Fruit fly (Drosophila melanogaster) whole organism, larva: ENCODE measurements around the gene CG9799.

Experiments
- noc ChIP-seq: fragments of 200-800 bp; sonication (Bioruptor generic); optimal IDR thresholded peaks from 3 replicates; lab custom pipeline; 2019; ENCODE audit warnings: missing biosample characterization, mild to moderate bottlenecking, missing genetic modification characterization, moderate library complexity

CG9799 gene

DNA sequence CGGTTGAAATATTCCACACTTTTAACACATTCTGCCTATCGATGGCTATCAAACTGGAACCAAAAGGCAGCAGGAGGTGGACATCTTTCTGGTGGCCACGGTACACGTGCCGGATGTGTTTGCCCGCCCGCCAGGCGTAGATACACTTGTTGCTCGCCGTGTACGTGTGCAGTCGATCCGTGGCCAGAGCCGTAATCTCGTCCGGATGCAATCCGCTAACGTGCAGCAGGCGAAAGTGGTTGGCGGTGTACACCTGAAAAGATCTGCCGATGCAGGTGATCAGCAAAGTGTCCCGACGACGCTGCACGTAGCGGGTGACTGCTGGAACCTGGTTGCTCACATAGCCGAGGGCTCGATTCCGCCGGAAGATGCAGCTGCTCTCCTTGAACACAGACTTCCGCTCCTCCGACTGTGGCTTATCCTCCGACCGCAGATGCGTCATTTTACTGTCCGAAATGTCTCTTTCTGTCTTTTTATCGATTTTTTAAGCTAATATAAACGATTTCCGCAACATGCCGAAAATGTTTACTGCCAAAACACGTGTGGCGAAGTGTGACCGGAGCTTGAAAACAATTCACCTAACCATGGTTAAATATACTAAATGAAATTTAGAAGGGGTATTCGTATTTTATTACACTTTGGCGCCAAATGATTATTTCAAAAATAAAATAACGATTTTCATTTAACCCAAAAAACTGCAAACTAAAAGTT, at the start of gene CG9799:
Gene CG9799 (minus strand): TSS at position 550 of the 711 bp plus-strand sequence.
- no peak for TF ChIP-seq noc (tag; lab: Kevin White, UChicago)

DNA sequence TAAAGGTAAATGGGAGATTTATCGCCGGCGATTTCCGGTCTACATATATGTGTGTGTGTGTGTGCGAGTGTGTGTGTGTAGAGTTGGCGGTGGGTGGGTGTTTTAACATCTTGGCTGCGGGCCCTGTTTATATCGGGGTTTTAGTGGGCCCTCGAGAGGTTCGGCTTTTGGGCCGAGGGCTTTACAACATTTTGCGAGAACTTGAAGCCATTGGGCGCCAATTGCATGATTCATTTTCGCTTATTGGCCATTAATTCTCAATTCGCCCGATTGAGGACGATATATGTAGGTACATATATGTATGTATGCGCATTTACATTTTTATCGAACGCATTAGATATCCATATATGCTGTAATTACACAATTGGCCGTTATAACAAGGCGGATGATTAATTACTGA, 47.3 kb upstream of the CG9799 start:
- TF ChIP-seq noc (tag; lab: Kevin White, UChicago), result no peak

DNA sequence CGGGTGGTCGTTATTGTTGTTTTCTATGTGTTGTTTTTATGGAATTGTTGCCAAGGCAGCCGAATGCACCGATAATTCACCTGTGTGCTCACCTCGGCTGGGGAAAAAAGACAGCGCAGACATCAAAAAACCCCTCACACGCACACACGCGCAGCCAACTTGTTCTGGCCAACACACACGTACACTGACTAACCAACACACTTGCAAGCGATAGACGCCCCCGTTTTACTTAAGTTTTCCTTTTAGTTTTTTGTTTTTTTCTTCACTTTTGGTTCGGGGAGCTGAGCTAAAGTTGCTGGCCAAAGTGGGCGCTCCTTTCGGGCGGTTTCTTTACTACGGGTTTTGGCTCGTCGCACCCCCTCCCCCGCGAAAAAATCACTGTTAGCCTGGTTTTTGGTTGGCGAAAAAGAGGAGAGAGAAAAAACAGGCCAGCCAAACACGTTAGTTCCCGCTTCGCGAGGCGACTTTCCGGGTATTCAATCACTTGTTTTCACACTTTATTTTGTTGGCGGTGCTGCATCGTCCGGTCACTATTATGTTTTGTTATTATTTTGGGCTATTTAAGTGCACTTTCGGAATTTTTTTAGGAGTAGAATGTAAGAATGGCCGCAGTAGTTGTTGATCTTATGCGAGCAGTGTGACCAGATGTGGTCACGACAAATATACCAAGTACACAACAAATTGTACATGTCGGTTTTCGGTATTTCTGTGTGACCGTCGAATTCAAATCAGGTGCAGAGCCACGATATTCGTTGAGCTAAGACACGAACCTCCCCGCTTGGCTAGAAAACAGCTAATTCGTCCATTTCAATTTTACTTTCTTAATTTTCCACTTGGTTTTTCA, 46.0 kb upstream of the CG9799 start, which contains the start of gene yrt:
Gene yrt (minus strand): TSS at position 660 of the 844 bp plus-strand sequence.
- no peak for TF ChIP-seq noc (tag; lab: Kevin White, UChicago)

DNA sequence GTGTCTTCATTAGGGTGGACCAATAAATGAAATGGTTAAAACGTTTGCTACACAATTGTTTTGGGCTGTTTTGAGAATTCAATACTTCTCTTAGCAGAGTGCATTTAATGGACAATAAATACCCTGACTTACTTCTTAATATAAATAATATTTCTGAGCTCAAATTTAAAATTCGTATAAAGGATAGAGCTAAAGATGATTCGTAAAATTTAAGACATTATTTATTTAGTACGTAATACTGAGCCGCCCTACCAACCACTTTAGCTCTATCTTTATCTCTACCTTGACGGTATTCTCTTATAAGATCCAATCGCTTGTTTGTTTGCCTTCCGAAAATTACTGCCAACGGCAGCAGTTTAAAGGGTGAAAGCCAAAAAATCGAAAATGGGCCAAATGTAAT, 45.1 kb upstream of the CG9799 start:
- TF ChIP-seq noc (tag; lab: Kevin White, UChicago), result peak; percentile 90

DNA sequence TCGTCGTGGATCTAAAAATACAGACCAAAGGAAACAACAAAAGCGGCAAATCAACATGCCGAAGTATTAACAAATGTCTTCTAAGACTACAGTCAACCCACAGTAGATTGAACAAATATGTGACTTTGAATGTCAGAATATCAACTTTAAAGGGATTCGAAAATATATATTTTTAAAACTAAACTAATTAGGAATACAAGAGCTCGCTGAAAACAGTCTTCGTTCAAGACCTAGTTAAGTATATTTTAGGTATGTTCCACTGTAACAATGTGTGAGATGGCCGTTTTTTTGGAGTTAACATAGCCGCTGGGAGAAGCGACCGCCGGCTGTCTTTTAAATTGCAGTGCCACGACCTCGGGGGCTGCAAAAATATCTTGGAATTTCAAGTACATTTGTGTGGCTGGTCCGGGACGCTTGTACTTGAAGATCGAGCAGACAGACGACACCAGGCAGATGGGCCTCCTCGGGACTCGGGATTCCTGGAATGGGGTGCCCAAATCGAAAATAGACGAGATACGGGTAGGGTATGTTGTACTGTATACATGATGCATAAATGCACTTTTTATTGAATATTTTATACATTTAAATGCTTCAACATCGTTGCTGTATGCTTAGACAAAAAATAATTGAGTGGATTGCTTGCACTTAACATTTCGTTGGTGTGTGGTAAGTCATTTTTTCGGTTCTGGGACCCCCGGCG, 40.0 kb upstream of the CG9799 start:
- TF ChIP-seq noc (tag; lab: Kevin White, UChicago), result peak; percentile 57

DNA sequence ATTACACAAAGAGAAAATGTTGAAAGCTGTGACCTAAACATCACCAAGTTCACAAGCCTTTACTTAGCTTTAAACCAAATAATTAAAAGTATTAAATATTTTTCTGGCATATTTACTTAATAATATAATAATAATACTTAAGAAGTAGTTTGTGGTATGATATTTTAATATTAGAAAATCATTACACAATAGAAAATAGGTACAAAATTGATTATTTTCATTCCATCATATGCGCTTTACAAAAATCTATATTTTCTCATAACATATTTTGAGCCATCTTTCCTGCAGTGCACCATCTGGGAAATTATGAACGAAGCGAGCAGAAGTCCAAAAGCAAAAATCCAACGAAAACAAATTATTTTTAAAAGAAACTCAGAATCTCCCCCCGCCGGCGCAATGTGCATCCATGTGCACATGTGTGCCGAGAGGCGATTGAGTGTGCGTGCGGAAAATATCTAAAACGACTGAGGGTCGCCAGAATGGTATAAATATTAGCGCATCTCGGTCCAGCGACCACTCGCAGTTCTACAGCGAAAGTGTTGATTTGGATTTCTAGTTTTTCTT, 37.0 kb upstream of the CG9799 start, which contains the start of gene Act87E:
Gene Act87E (plus strand): TSS at position 514 of the 564 bp plus-strand sequence.
- peak; percentile 12 for TF ChIP-seq noc (tag; lab: Kevin White, UChicago)

DNA sequence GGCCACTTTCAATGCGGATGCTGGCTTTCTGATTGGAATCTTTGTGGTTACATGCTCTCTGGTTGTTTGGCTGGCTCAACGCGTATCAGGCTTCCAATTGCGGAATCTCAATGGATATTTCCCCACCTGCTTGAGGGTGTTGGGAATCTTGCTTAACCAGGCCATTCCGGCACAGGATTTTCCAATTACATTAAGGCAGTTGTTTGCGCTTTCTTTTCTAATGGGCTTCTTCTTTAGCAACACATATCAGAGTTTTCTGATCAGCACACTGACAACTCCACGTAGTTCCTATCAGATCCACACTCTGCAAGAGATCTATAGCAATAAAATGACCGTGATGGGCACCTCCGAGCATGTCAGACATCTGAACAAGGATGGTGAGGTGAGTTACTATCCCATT, 33.7 kb upstream of the CG9799 start:
- no peak for TF ChIP-seq noc (tag; lab: Kevin White, UChicago)

DNA sequence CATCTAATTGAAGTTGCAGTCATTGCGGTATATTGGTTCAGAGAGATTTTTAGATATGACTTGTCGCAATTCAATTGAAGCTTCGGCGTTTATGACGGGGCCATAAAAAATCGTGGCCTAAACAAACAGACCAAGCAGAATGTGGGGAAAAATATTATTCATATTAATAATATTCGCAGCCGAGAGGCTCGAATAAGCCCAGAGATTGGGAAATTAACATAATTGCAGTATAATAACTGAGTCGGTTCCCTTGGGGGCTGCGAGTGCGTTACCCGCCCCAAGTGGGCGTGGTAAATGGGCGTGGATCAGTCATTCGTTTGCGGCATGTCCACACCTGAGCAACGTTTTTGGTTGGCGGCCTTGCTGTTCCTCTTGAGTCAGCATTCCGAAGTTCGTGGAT, 31.5 kb upstream of the CG9799 start, which contains the start of gene Ir87a:
Gene Ir87a (plus strand): TSS at position 301 of the 400 bp plus-strand sequence.
- no peak for TF ChIP-seq noc (tag; lab: Kevin White, UChicago)

DNA sequence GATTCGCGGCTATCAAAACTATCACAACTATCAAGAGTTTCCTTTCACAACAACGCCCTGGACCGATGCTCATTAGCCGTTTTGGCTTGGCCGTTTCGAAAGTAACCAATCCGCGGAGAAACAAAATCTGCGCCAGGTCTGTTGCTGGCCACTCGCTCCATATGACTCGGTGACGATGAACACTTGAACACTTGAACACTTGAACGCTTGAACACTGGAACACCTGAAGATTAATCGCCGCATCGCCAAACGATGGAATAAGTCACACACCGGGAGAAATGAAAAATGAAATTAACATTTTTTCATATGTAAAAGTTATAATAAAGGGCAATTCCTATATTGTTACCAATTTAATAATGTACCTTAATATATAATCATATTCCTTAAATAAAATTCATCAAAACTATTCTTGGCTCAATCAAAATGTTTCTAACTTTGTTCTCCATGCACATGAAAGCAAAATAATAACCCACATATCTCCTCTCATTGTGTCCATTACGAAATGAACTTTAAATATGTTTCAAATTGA, 28.6 kb upstream of the CG9799 start:
- TF ChIP-seq noc (tag; lab: Kevin White, UChicago), result no peak

DNA sequence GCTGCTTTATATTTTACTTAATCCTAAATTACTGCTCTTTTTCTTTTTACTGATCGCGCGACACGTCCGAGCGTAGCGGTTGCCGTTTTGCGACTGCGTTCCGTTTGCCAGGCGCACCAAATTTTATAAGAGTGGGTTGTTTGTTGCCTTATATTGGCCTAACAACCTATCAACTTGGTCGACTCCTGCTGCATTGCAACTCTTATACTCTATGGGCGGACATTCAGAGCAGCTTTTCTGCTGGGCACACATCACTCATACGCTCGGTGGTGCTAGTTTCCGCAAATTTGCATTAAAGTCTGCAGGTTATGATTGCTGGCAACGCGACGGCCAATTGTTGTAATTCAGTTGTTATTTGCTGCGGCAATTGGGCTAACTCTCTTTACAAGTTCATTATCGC, 26.7 kb upstream of the CG9799 start, which contains the start of gene yellow-e:
Gene yellow-e (minus strand): TSS at position 101 of the 400 bp plus-strand sequence.
- TF ChIP-seq noc (tag; lab: Kevin White, UChicago), result no peak

DNA sequence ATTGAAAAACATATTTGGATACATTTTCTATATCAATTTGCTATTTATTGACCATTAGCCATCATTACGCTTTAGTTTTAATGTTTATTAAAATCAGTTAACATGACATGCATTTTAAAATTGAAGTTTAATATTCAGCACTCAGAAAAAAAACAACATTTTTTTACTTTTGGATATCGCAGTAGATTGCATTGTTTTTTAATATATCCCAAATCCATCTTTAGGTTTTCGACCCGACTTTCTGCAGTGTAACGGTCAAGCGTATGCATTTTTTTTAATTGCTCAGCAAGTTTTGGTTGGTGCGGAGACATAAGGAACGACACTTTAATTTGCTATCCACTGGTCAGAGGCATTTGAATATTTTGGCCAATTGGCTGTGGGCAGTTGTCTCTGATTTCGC, 24.2 kb upstream of the CG9799 start:
- TF ChIP-seq noc (tag; lab: Kevin White, UChicago), result no peak

DNA sequence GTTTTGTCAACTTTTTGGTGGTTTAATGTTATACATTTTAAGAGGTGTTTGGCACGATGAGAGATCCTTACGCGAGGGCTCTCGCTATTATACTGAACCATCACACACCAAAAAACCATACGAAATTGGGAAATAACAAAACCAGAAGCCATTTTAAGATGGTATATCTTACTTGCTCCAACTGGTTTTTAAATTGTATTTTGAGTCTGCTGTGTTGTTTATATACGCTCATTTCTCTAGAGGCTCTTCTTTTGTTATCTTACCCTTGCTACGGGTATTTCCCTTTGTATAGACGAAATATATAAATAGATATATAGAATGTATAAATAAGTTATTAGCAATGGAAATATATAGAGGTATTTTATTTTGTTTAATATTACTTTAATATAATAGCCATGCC, 18.4 kb upstream of the CG9799 start, which contains the start of gene yellow-e2:
Gene yellow-e2 (minus strand): TSS at position 101 of the 400 bp plus-strand sequence.
- TF ChIP-seq noc (tag; lab: Kevin White, UChicago), result no peak

DNA sequence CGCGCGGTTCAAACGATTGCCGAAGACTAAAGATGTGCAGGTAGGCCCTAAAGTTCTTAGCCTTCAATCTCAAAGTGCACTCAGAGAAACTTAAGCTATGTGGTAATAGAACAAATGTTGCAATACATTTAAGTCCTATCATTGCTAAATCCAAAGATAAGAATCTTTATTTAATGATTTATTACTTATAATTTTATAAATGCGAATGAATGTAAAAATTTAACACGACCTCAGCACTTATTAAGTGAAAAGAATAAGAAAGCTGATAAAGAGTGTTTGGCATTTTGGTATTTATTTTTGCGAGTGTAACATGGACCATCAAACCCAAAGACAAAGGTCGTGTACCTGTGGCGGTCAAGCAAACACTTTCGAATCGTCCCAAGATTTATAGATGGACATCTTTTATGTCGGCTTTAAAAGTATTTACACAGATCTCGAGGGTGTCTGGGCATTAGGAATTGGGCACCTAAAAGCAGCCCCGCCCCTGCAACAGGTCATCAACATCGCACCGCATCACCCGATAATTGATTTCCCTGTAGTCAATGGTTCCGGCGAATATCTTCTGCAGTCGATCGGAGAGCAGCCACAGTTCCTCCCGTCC, 16.4 kb upstream of the CG9799 start, which contains the start of gene yellow-e3:
Gene yellow-e3 (minus strand): TSS at position 30 of the 601 bp plus-strand sequence.
- no peak for TF ChIP-seq noc (tag; lab: Kevin White, UChicago)

DNA sequence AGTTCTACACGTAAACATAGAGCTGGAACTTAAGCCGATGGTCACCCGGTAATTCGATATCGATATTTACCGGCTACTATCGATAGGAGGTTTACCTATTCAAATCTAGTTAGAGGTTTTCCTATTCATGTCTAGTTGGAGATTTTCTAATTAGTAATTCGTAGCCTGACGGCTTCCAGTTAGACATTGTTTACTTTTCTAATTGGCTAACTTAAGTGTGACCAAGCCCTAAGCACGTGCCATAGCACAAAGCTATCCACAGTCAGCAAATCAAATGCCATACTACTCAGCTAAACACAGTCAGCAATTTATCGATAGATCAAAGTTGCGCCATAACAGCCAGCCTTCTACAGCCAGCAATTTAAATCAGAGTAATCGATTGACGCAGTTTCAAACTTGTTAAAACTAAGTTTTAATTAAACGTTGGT, 14.5 kb upstream of the CG9799 start, which contains the start of gene Dpm3:
Gene Dpm3 (minus strand): TSS at position 20 of the 428 bp plus-strand sequence.
- TF ChIP-seq noc (tag; lab: Kevin White, UChicago), result no peak
